Worm (Caenorhabditis elegans) whole organism, early embryonic: ENCODE data around the gene trx-3.

Source experiments
- B0310.2 ChIP-seq: sonication (generic microtip); optimal IDR thresholded peaks from 2 replicates; lab custom pipeline; 2016; ENCODE audit warnings: mild to moderate bottlenecking, missing genetic modification characterization, missing compliant biosample characterization
- ama-1 ChIP-seq: fragments of 150-350 bp; optimal IDR thresholded peaks from 2 replicates; lab custom pipeline; 2014
- ets-7 ChIP-seq: sonication (generic microtip); optimal IDR thresholded peaks from 2 replicates; lab custom pipeline; 2016; ENCODE audit warnings: missing genotype, missing genetic modification characterization, missing compliant biosample characterization
- flt-1 ChIP-seq: fragments of 200-800 bp; sonication (Bioruptor generic); IDR thresholded peaks from 2 replicates; pipeline ENCODE4 v1.3.6; 2022; ENCODE audit warnings: missing genetic modification characterization, missing compliant biosample characterization
- sea-1 ChIP-seq: fragments of 200-800 bp; sonication (Bioruptor generic); conservative IDR thresholded peaks from 2 replicates; pipeline ENCODE4 v1.3.6; 2022; ENCODE audit warnings: missing genetic modification characterization, missing compliant biosample characterization
- tbx-11 ChIP-seq: fragments of 200-800 bp; sonication (Bioruptor generic); IDR thresholded peaks from 2 replicates; pipeline ENCODE4 v1.3.6; 2022; ENCODE audit warnings: missing genetic modification characterization, missing compliant biosample characterization
- tbx-37 ChIP-seq: fragments of 200-800 bp; sonication (Bioruptor generic); conservative IDR thresholded peaks from 2 replicates; pipeline ENCODE4 v1.3.6; 2022; ENCODE audit warnings: missing genetic modification reagents, missing genetic modification characterization, missing compliant biosample characterization

- TF ChIP-seq ama-1 (lab: Kevin White, UChicago) (no peak), B0310.2 (tag; lab: Kevin White, UChicago) (no peak), sea-1 (GFP tag; lab: Robert Waterston, UW) (no peak), flt-1 (GFP tag; lab: Robert Waterston, UW) (no peak), ets-7 (no peak), tbx-37 (GFP tag; lab: Robert Waterston, UW) (no peak), tbx-11 (GFP tag; lab: Robert Waterston, UW) (no peak)
These were observed 9.8 kb upstream of the trx-3 start, which contains the start of gene M01H9.3 for ce11 chrIV:4477009-4477471.
